Fruit fly (Drosophila melanogaster) whole organism, embryonic: Measurements from ENCODE around the gene CG43897.

Experiments
- Bgb ChIP-seq: fragments of 200-800 bp; sonication (Bioruptor generic); IDR thresholded peaks from 2 replicates; pipeline ENCODE4 v1.3.6; 2022; ENCODE audit warnings: missing biosample characterization, missing genetic modification characterization; ENCODE audit not compliant: partially characterized antibody
- CG10431 ChIP-seq: fragments of 200-800 bp; sonication (Bioruptor generic); optimal IDR thresholded peaks from 3 replicates; lab custom pipeline; 2018; ENCODE audit warnings: missing biosample characterization, mild to moderate bottlenecking, missing genetic modification characterization
- CG10565 ChIP-seq: fragments of 200-800 bp; sonication (Bioruptor generic); optimal IDR thresholded peaks from 3 replicates; lab custom pipeline; 2016; ENCODE audit warnings: missing biosample characterization, mild to moderate bottlenecking, missing genetic modification characterization
- CG11085 ChIP-seq: fragments of 200-800 bp; sonication (Bioruptor generic); IDR thresholded peaks from 2 replicates; pipeline ENCODE4 v1.3.6; 2022; ENCODE audit warnings: missing biosample characterization, missing genetic modification characterization
- CG12071 ChIP-seq: fragments of 200-800 bp; sonication (Bioruptor generic); optimal IDR thresholded peaks from 3 replicates; lab custom pipeline; 2018; ENCODE audit warnings: missing biosample characterization, mild to moderate bottlenecking, missing genetic modification characterization
- CG13296 ChIP-seq: fragments of 200-800 bp; sonication (Bioruptor generic); optimal IDR thresholded peaks from 3 replicates; lab custom pipeline; 2018; ENCODE audit warnings: missing biosample characterization, mild to moderate bottlenecking, missing genetic modification characterization
- CG13775 ChIP-seq: fragments of 200-800 bp; sonication (Bioruptor generic); optimal IDR thresholded peaks from 3 replicates; lab custom pipeline; 2017; ENCODE audit warnings: missing biosample characterization, mild to moderate bottlenecking, missing genetic modification characterization
- CG14710 ChIP-seq: fragments of 200-800 bp; sonication (Bioruptor generic); optimal IDR thresholded peaks from 3 replicates; lab custom pipeline; 2019; ENCODE audit warnings: missing biosample characterization, mild to moderate bottlenecking, missing genetic modification characterization, moderate library complexity
- CG14860 ChIP-seq: fragments of 200-800 bp; sonication (Bioruptor generic); IDR thresholded peaks from 3 replicates; pipeline ENCODE4 v1.3.6; 2022; ENCODE audit warnings: missing biosample characterization, missing genetic modification characterization; ENCODE audit not compliant: partially characterized antibody
- CG16815 ChIP-seq: fragments of 200-800 bp; sonication (Bioruptor generic); optimal IDR thresholded peaks from 3 replicates; lab custom pipeline; 2017; ENCODE audit warnings: missing biosample characterization, mild to moderate bottlenecking, missing genetic modification characterization
- CG17612 ChIP-seq: fragments of 200-800 bp; sonication (Bioruptor generic); IDR thresholded peaks from 2 replicates; pipeline ENCODE4 v1.3.6; 2022; ENCODE audit warnings: missing biosample characterization, missing genetic modification characterization
- CG3726 ChIP-seq: fragments of 200-800 bp; sonication (Bioruptor generic); IDR thresholded peaks from 3 replicates; pipeline ENCODE4, ENCODE4 v1.3.6; 2022; ENCODE audit warnings: missing biosample characterization, missing genetic modification characterization
- CG3838 ChIP-seq: fragments of 200-800 bp; sonication (Bioruptor generic); optimal IDR thresholded peaks from 3 replicates; lab custom pipeline; 2016; ENCODE audit warnings: missing biosample characterization, missing genetic modification characterization
- CG4360 ChIP-seq: fragments of 200-800 bp; sonication (Bioruptor generic); IDR thresholded peaks from 2 replicates; pipeline ENCODE4 v1.3.6; 2022; ENCODE audit warnings: missing biosample characterization, missing genetic modification characterization
- CG8359 ChIP-seq: fragments of 200-800 bp; sonication (Bioruptor generic); optimal IDR thresholded peaks from 2 replicates; lab custom pipeline; 2017; ENCODE audit warnings: missing biosample characterization, mild to moderate bottlenecking, missing genetic modification characterization, borderline replicate concordance
- CG8944 ChIP-seq: fragments of 200-800 bp; sonication (Bioruptor generic); optimal IDR thresholded peaks from 3 replicates; lab custom pipeline; 2016; ENCODE audit warnings: missing biosample characterization, missing genetic modification characterization
- CG9797 ChIP-seq: fragments of 200-800 bp; sonication (Bioruptor generic); optimal IDR thresholded peaks from 3 replicates; lab custom pipeline; 2018; ENCODE audit warnings: missing biosample characterization, mild to moderate bottlenecking, missing genetic modification characterization
- CG9817 ChIP-seq: fragments of 200-800 bp; sonication (Bioruptor generic); optimal IDR thresholded peaks from 2 replicates; lab custom pipeline; 2018; ENCODE audit warnings: missing biosample characterization, mild to moderate bottlenecking, missing genetic modification characterization, moderate library complexity
- CrebB ChIP-seq: fragments of 200-800 bp; sonication (Bioruptor generic); optimal IDR thresholded peaks from 3 replicates; lab custom pipeline; 2018; ENCODE audit warnings: missing biosample characterization, mild to moderate bottlenecking, missing genetic modification characterization
- D ChIP-seq, 2 experiments: fragments of 200-800 bp in 1 of 2; fragments of >200 bp in 1 of 2; sonication (Bioruptor generic) in 1 of 2; optimal IDR thresholded peaks; 2 replicates in 1 of 2; 3 replicates in 1 of 2; lab custom pipeline; 2017; ENCODE audit warnings: mild to moderate bottlenecking in 1 of 2, missing biosample characterization in 1 of 2, missing genetic modification characterization in 1 of 2, missing genetic modification reagents in 1 of 2
- Dad ChIP-seq: fragments of 200-800 bp; sonication (Bioruptor generic); optimal IDR thresholded peaks from 3 replicates; lab custom pipeline; 2016; ENCODE audit warnings: missing biosample characterization, missing genetic modification characterization
- E2f2 ChIP-seq: fragments of 200-800 bp; sonication (Bioruptor generic); IDR thresholded peaks from 2 replicates; pipeline ENCODE4 v1.3.6; 2022; ENCODE audit warnings: missing biosample characterization, missing genetic modification characterization
- ERR ChIP-seq: fragments of 200-800 bp; sonication (Bioruptor generic); optimal IDR thresholded peaks from 2 replicates; lab custom pipeline; 2016; ENCODE audit warnings: missing biosample characterization, missing genetic modification characterization
- Fer2 ChIP-seq: fragments of 200-800 bp; sonication (Bioruptor generic); optimal IDR thresholded peaks from 2 replicates; lab custom pipeline; 2018; ENCODE audit warnings: missing biosample characterization, mild to moderate bottlenecking, missing genetic modification characterization, moderate library complexity
- Hey ChIP-seq: fragments of 200-800 bp; sonication (Bioruptor generic); optimal IDR thresholded peaks from 3 replicates; lab custom pipeline; 2018; ENCODE audit warnings: missing biosample characterization, mild to moderate bottlenecking, missing genetic modification characterization
- Jarid2 ChIP-seq: fragments of 200-800 bp; sonication (Bioruptor generic); optimal IDR thresholded peaks from 3 replicates; lab custom pipeline; 2017; ENCODE audit warnings: mild to moderate bottlenecking, missing biosample characterization, missing genetic modification reagents, missing genetic modification characterization
- Kr ChIP-seq: fragments of 200-800 bp; sonication (Bioruptor generic); optimal IDR thresholded peaks from 2 replicates; lab custom pipeline; 2017; ENCODE audit warnings: missing biosample characterization, mild to moderate bottlenecking, missing genetic modification characterization
- Oaz ChIP-seq: fragments of 200-800 bp; sonication (Bioruptor generic); IDR thresholded peaks from 2 replicates; pipeline ENCODE4 v1.3.6; 2022; ENCODE audit warnings: missing biosample characterization, missing genetic modification characterization
- Ravus ChIP-seq: fragments of 200-800 bp; sonication (Bioruptor generic); IDR thresholded peaks from 2 replicates; pipeline ENCODE4 v1.3.6; 2022; ENCODE audit warnings: missing biosample characterization, missing genetic modification characterization
- Side ChIP-seq: fragments of 200-800 bp; sonication (Bioruptor generic); optimal IDR thresholded peaks from 2 replicates; lab custom pipeline; 2016; ENCODE audit warnings: missing biosample characterization, missing genetic modification characterization
- Vsx1 ChIP-seq: fragments of 200-800 bp; sonication (Bioruptor generic); optimal IDR thresholded peaks from 2 replicates; lab custom pipeline; 2017; ENCODE audit warnings: missing biosample characterization, mild to moderate bottlenecking, missing genetic modification characterization, missing genetic modification reagents
- chn ChIP-seq: fragments of 200-800 bp; sonication (Bioruptor generic); optimal IDR thresholded peaks from 2 replicates; lab custom pipeline; 2016; ENCODE audit warnings: missing biosample characterization, missing genetic modification characterization
- corto ChIP-seq: fragments of 200-800 bp; sonication (Bioruptor generic); optimal IDR thresholded peaks from 2 replicates; lab custom pipeline; 2016; ENCODE audit warnings: missing biosample characterization, mild to moderate bottlenecking, missing genetic modification characterization, moderate library complexity
- fd102C ChIP-seq: fragments of 200-800 bp; sonication (Bioruptor generic); optimal IDR thresholded peaks from 2 replicates; lab custom pipeline; 2018; ENCODE audit warnings: missing biosample characterization, mild to moderate bottlenecking, missing genetic modification characterization, moderate library complexity
- fu2 ChIP-seq: fragments of 200-800 bp; sonication (Bioruptor generic); optimal IDR thresholded peaks from 2 replicates; lab custom pipeline; 2016; ENCODE audit warnings: missing biosample characterization, missing genetic modification characterization
- gsb ChIP-seq: fragments of 200-800 bp; sonication (Bioruptor generic); IDR thresholded peaks from 2 replicates; pipeline ENCODE4 v1.3.6; 2022; ENCODE audit warnings: missing biosample characterization, missing genetic modification characterization
- h ChIP-seq: fragments of >200 bp; optimal IDR thresholded peaks from 2 replicates; lab custom pipeline; 2017
- hth ChIP-seq: fragments of >200 bp; optimal IDR thresholded peaks from 2 replicates; lab custom pipeline; 2017; ENCODE audit warnings: inconsistent platforms
- ken ChIP-seq: fragments of 200-800 bp; sonication (Bioruptor generic); IDR thresholded peaks from 3 replicates; pipeline ENCODE4 v1.3.6; 2022; ENCODE audit warnings: missing biosample characterization, missing genetic modification characterization
- knrl ChIP-seq: fragments of 200-800 bp; sonication (Bioruptor generic); IDR thresholded peaks from 3 replicates; pipeline ENCODE4 v1.3.6; 2022; ENCODE audit warnings: missing biosample characterization, missing genetic modification characterization; ENCODE audit not compliant: partially characterized antibody
- luna ChIP-seq: fragments of 200-800 bp; sonication (Bioruptor generic); optimal IDR thresholded peaks from 2 replicates; lab custom pipeline; 2016; ENCODE audit warnings: missing biosample characterization, missing genetic modification characterization
- mirr ChIP-seq: fragments of 200-800 bp; sonication (Bioruptor generic); optimal IDR thresholded peaks from 3 replicates; lab custom pipeline; 2018; ENCODE audit warnings: missing biosample characterization, mild to moderate bottlenecking, missing genetic modification characterization
- odd ChIP-seq: fragments of 200-800 bp; sonication (Bioruptor generic); optimal IDR thresholded peaks from 2 replicates; lab custom pipeline; 2017; ENCODE audit warnings: missing biosample characterization, mild to moderate bottlenecking, missing genetic modification characterization
- pb ChIP-seq: fragments of 200-800 bp; sonication (Bioruptor generic); optimal IDR thresholded peaks from 3 replicates; lab custom pipeline; 2016; ENCODE audit warnings: missing biosample characterization, missing genetic modification characterization
- pfk ChIP-seq: fragments of 200-800 bp; sonication (Bioruptor generic); optimal IDR thresholded peaks from 2 replicates; lab custom pipeline; 2018; ENCODE audit warnings: missing biosample characterization, mild to moderate bottlenecking, missing genetic modification characterization, moderate library complexity
- rib ChIP-seq: fragments of 200-800 bp; sonication (Bioruptor generic); IDR thresholded peaks from 2 replicates; pipeline ENCODE4 v1.3.6; 2022; ENCODE audit warnings: missing biosample characterization, missing genetic modification characterization
- sc ChIP-seq, 3 experiments: fragments of >200 bp in 2 of 3; fragments of 200-800 bp in 1 of 3; sonication (Bioruptor generic) in 1 of 3; optimal IDR thresholded peaks; 2 replicates in 2 of 3; 3 replicates in 1 of 3; lab custom pipeline; 2017; ENCODE audit warnings: mild to moderate bottlenecking in 1 of 3, missing biosample characterization in 1 of 3, missing genetic modification characterization in 1 of 3, missing genetic modification reagents in 1 of 3
- schlank ChIP-seq: fragments of 200-800 bp; sonication (Bioruptor generic); optimal IDR thresholded peaks from 2 replicates; lab custom pipeline; 2018; ENCODE audit warnings: missing biosample characterization, mild to moderate bottlenecking, missing genetic modification characterization
- shn ChIP-seq: fragments of 200-800 bp; sonication (Bioruptor generic); optimal IDR thresholded peaks from 3 replicates; lab custom pipeline; 2016; ENCODE audit warnings: missing biosample characterization, missing genetic modification characterization
- tin ChIP-seq: fragments of 200-800 bp; sonication (Bioruptor generic); optimal IDR thresholded peaks from 3 replicates; lab custom pipeline; 2016; ENCODE audit warnings: missing biosample characterization, missing genetic modification characterization
- vfl ChIP-seq: fragments of 200-800 bp; sonication (Bioruptor generic); optimal IDR thresholded peaks from 2 replicates; lab custom pipeline; 2016; ENCODE audit warnings: missing biosample characterization, missing genetic modification characterization

CG43897 gene

DNA sequence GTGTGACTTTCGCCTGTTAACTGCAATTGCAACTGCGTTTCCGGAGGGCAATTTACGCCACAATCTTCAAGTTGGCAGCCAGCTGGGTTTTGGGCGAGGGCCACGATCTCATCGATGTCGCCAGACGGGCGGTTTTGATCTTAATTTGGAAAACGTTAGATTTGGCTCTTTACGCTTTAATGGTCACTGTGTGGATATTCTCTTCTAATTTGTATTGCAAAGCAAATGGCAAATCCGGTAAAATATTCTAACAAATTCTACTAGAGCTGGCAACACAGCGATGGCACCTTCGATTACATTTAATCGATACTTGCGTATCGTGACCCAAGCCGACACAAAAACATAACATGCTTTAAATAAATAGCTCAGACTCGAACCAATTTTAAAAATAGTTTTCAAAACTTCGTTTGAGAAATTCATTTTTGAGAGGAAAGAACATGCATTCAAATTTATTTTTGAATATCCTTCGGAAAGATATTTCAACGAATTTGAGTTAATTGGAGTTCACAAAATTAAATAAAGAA, 22.9 kb downstream of the CG43897 start, which contains the start of gene I-2 (continued):
- peak; percentile 88 for TF ChIP-seq knrl (GFP tag; lab: Robert Waterston, UW)
- no peak for TF ChIP-seq shn (GFP tag; lab: Kevin White, UChicago)
- TF ChIP-seq D (optimal IDR thresholded peaks at IDR 0.05; lab: Kevin White, UChicago) = no peak
- TF ChIP-seq D (GFP tag; optimal IDR thresholded peaks at IDR 0.05; lab: Kevin White, UChicago) = no peak
- no peak for TF ChIP-seq Ravus (GFP tag; lab: Robert Waterston, UW)
- TF ChIP-seq Vsx1 (GFP tag; lab: Kevin White, UChicago) = no peak
- TF ChIP-seq Oaz (GFP tag; lab: Robert Waterston, UW) = no peak
- TF ChIP-seq Hey (tag; lab: Kevin White, UChicago) = no peak
- no peak for TF ChIP-seq pb (GFP tag; lab: Kevin White, UChicago)
- TF ChIP-seq ERR (GFP tag; lab: Kevin White, UChicago) = no peak
- TF ChIP-seq CG11085 (GFP tag; lab: Robert Waterston, UW) = no peak
- TF ChIP-seq CG17612 (GFP tag; lab: Robert Waterston, UW) = no peak
- no peak for TF ChIP-seq corto (GFP tag; lab: Kevin White, UChicago)
- no peak for TF ChIP-seq fd102C (GFP tag; lab: Kevin White, UChicago)
- TF ChIP-seq gsb (GFP tag; lab: Robert Waterston, UW) = no peak
- no peak for TF ChIP-seq Dad (GFP tag; lab: Kevin White, UChicago)
- TF ChIP-seq fu2 (GFP tag; lab: Kevin White, UChicago) = no peak
- peak; percentile 91 for TF ChIP-seq Bgb (GFP tag; lab: Robert Waterston, UW)
- TF ChIP-seq CG16815 (GFP tag; lab: Kevin White, UChicago) = no peak
- TF ChIP-seq tin (GFP tag; lab: Kevin White, UChicago) = no peak
- TF ChIP-seq hth (lab: Kevin White, UChicago) = no peak
- no peak for TF ChIP-seq CG3726 (GFP tag; lab: Robert Waterston, UW)
- TF ChIP-seq CG14860 = peak; percentile 72
- no peak for TF ChIP-seq mirr
- no peak for TF ChIP-seq vfl (GFP tag; lab: Kevin White, UChicago)
- no peak for TF ChIP-seq CG10431 (GFP tag; lab: Kevin White, UChicago)
- TF ChIP-seq Side (GFP tag; lab: Kevin White, UChicago) = no peak
- TF ChIP-seq h (lab: Kevin White, UChicago) = no peak
- TF ChIP-seq CG9797 (GFP tag; lab: Kevin White, UChicago) = peak; percentile 31
- TF ChIP-seq odd (GFP tag; lab: Kevin White, UChicago) = no peak
- no peak for TF ChIP-seq rib (GFP tag; lab: Robert Waterston, UW)
- TF ChIP-seq CG13775 (GFP tag; lab: Kevin White, UChicago) = no peak
- TF ChIP-seq CG3838 (GFP tag; lab: Kevin White, UChicago) = no peak
- no peak for TF ChIP-seq Jarid2 (GFP tag; lab: Kevin White, UChicago)
- no peak for TF ChIP-seq schlank (tag; lab: Kevin White, UChicago)
- TF ChIP-seq luna (GFP tag; lab: Kevin White, UChicago) = no peak
- TF ChIP-seq CG13296 (GFP tag; lab: Kevin White, UChicago) = no peak
- no peak for TF ChIP-seq CG12071
- TF ChIP-seq CG4360 (GFP tag; lab: Robert Waterston, UW) = no peak
- TF ChIP-seq CG8359 (GFP tag; lab: Kevin White, UChicago) = no peak
- TF ChIP-seq Fer2 = no peak
- no peak for TF ChIP-seq CG8944
- no peak for TF ChIP-seq CrebB
- peak; percentile 45; the same call in 1 of the 2 replicates for TF ChIP-seq E2f2 (GFP tag; lab: Robert Waterston, UW)
- TF ChIP-seq ken = no peak
- no peak for TF ChIP-seq sc (optimal IDR thresholded peaks at IDR 0.05; lab: Kevin White, UChicago)
- TF ChIP-seq sc (GFP tag; optimal IDR thresholded peaks at IDR 0.05; lab: Kevin White, UChicago) = no peak
- TF ChIP-seq CG10565 (GFP tag; lab: Kevin White, UChicago) = no peak
- peak; percentile 22 for TF ChIP-seq chn (GFP tag; lab: Kevin White, UChicago)
- TF ChIP-seq pfk (GFP tag; lab: Kevin White, UChicago) = no peak
- TF ChIP-seq Kr (GFP tag; lab: Kevin White, UChicago) = no peak
- no peak for TF ChIP-seq CG9817 (tag; lab: Kevin White, UChicago)
- TF ChIP-seq CG14710 (tag; lab: Kevin White, UChicago) = peak; percentile 59
